Fruit fly (Drosophila melanogaster) whole organism, embryonic: ENCODE measurements around the gene CG44362.

Experiments
- Bgb ChIP-seq: fragments of 200-800 bp; sonication (Bioruptor generic); IDR thresholded peaks from 2 replicates; pipeline ENCODE4 v1.3.6; 2022; ENCODE audit warnings: missing biosample characterization, missing genetic modification characterization; ENCODE audit not compliant: partially characterized antibody
- BtbVII ChIP-seq: fragments of 200-800 bp; sonication (Bioruptor generic); optimal IDR thresholded peaks from 3 replicates; lab custom pipeline; 2017; ENCODE audit warnings: missing biosample characterization, mild to moderate bottlenecking, missing genetic modification characterization
- CG10147 ChIP-seq: fragments of 200-800 bp; sonication (Bioruptor generic); optimal IDR thresholded peaks from 2 replicates; lab custom pipeline; 2019; ENCODE audit warnings: missing biosample characterization, mild to moderate bottlenecking, missing genetic modification characterization, moderate library complexity
- CG10209 ChIP-seq: fragments of 200-800 bp; sonication (Bioruptor generic); optimal IDR thresholded peaks from 3 replicates; lab custom pipeline; 2017; ENCODE audit warnings: missing biosample characterization, mild to moderate bottlenecking, missing genetic modification characterization, missing genetic modification reagents
- CG10543 ChIP-seq: fragments of 200-800 bp; sonication (Bioruptor generic); optimal IDR thresholded peaks from 3 replicates; lab custom pipeline; 2017; ENCODE audit warnings: missing biosample characterization, mild to moderate bottlenecking, missing genetic modification characterization, moderate library complexity
- CG11093 ChIP-seq: fragments of 200-800 bp; sonication (Bioruptor generic); IDR thresholded peaks from 3 replicates; pipeline ENCODE4 v1.3.6; 2022; ENCODE audit warnings: missing biosample characterization, missing genetic modification characterization
- CG12071 ChIP-seq: fragments of 200-800 bp; sonication (Bioruptor generic); optimal IDR thresholded peaks from 3 replicates; lab custom pipeline; 2018; ENCODE audit warnings: missing biosample characterization, mild to moderate bottlenecking, missing genetic modification characterization
- CG12391 ChIP-seq: fragments of 200-800 bp; sonication (Bioruptor generic); optimal IDR thresholded peaks from 3 replicates; lab custom pipeline; 2018; ENCODE audit warnings: missing biosample characterization, mild to moderate bottlenecking, missing genetic modification characterization, moderate library complexity
- CG12769 ChIP-seq: fragments of 200-800 bp; sonication (Bioruptor generic); optimal IDR thresholded peaks from 2 replicates; lab custom pipeline; 2019; ENCODE audit warnings: missing biosample characterization, mild to moderate bottlenecking, missing genetic modification characterization, moderate library complexity
- CG14441 ChIP-seq: fragments of 200-800 bp; sonication (Bioruptor generic); IDR thresholded peaks from 2 replicates; pipeline ENCODE4 v1.3.6; 2022; ENCODE audit warnings: missing biosample characterization, missing genetic modification characterization
- CG17612 ChIP-seq: fragments of 200-800 bp; sonication (Bioruptor generic); IDR thresholded peaks from 2 replicates; pipeline ENCODE4 v1.3.6; 2022; ENCODE audit warnings: missing biosample characterization, missing genetic modification characterization
- CG3407 ChIP-seq: fragments of 200-800 bp; sonication (Bioruptor generic); optimal IDR thresholded peaks from 2 replicates; lab custom pipeline; 2018; ENCODE audit warnings: missing biosample characterization, mild to moderate bottlenecking, missing genetic modification characterization
- CG3847 ChIP-seq: fragments of 200-800 bp; sonication (Bioruptor generic); IDR thresholded peaks from 2 replicates; pipeline ENCODE4 v1.3.6; 2022; ENCODE audit warnings: missing biosample characterization, missing genetic modification characterization
- CG3995 ChIP-seq: fragments of 200-800 bp; sonication (Bioruptor generic); optimal IDR thresholded peaks from 3 replicates; lab custom pipeline; 2016; ENCODE audit warnings: missing biosample characterization, missing genetic modification characterization
- CG7271 ChIP-seq: fragments of 200-800 bp; sonication (Bioruptor generic); optimal IDR thresholded peaks from 2 replicates; lab custom pipeline; 2018; ENCODE audit warnings: missing biosample characterization, mild to moderate bottlenecking, missing genetic modification characterization, moderate library complexity
- CG7987 ChIP-seq: fragments of 200-800 bp; sonication (Bioruptor generic); optimal IDR thresholded peaks from 2 replicates; lab custom pipeline; 2018; ENCODE audit warnings: missing biosample characterization, mild to moderate bottlenecking, missing genetic modification characterization, moderate library complexity
- CG9609 ChIP-seq: fragments of 200-800 bp; sonication (Bioruptor generic); optimal IDR thresholded peaks from 3 replicates; lab custom pipeline; 2016; ENCODE audit warnings: missing biosample characterization, missing genetic modification characterization
- CG9797 ChIP-seq: fragments of 200-800 bp; sonication (Bioruptor generic); optimal IDR thresholded peaks from 3 replicates; lab custom pipeline; 2018; ENCODE audit warnings: missing biosample characterization, mild to moderate bottlenecking, missing genetic modification characterization
- CkIIα-i1 ChIP-seq: fragments of 200-800 bp; sonication (Bioruptor generic); IDR thresholded peaks from 2 replicates; pipeline ENCODE4 v1.3.6; 2022; ENCODE audit warnings: missing biosample characterization, missing genetic modification characterization
- Deaf1 ChIP-seq: fragments of 200-800 bp; optimal IDR thresholded peaks from 3 replicates; lab custom pipeline; 2019; ENCODE audit warnings: missing biosample characterization, mild to moderate bottlenecking, missing genetic modification characterization, moderate library complexity
- E2f1 ChIP-seq: fragments of 200-800 bp; sonication (Bioruptor generic); IDR thresholded peaks from 2 replicates; pipeline ENCODE4 v1.3.6; 2022; ENCODE audit warnings: missing biosample characterization, missing genetic modification characterization
- Fer1 ChIP-seq: fragments of 200-800 bp; sonication (Bioruptor generic); optimal IDR thresholded peaks from 2 replicates; lab custom pipeline; 2017; ENCODE audit warnings: missing biosample characterization, mild to moderate bottlenecking, missing genetic modification characterization
- Hmr ChIP-seq: fragments of 200-800 bp; sonication (Bioruptor generic); optimal IDR thresholded peaks from 3 replicates; lab custom pipeline; 2017; ENCODE audit warnings: mild to moderate bottlenecking, missing biosample characterization, missing genetic modification reagents, missing genetic modification characterization
- MESR4 ChIP-seq: fragments of 200-800 bp; sonication (Bioruptor generic); optimal IDR thresholded peaks from 2 replicates; lab custom pipeline; 2018; ENCODE audit warnings: missing biosample characterization, mild to moderate bottlenecking, missing genetic modification characterization, moderate library complexity
- NC2β ChIP-seq: fragments of 200-800 bp; sonication (Bioruptor generic); optimal IDR thresholded peaks from 2 replicates; lab custom pipeline; 2016; ENCODE audit warnings: missing biosample characterization, missing genetic modification characterization
- Rx ChIP-seq: fragments of 200-800 bp; sonication (Bioruptor generic); IDR thresholded peaks from 2 replicates; pipeline ENCODE4 v1.3.6; 2022; ENCODE audit warnings: missing biosample characterization, missing genetic modification characterization
- Sry-δ ChIP-seq: fragments of 200-800 bp; sonication (Bioruptor generic); optimal IDR thresholded peaks from 2 replicates; lab custom pipeline; 2016; ENCODE audit warnings: missing biosample characterization, missing genetic modification characterization
- aop ChIP-seq: fragments of 200-800 bp; sonication (Bioruptor generic); IDR thresholded peaks from 2 replicates; pipeline ENCODE4 v1.3.6; 2022; ENCODE audit warnings: missing biosample characterization, missing genetic modification characterization
- az2 ChIP-seq: fragments of 200-800 bp; sonication (Bioruptor generic); optimal IDR thresholded peaks from 3 replicates; lab custom pipeline; 2016; ENCODE audit warnings: missing biosample characterization, missing genetic modification characterization
- bowl ChIP-seq: fragments of 200-800 bp; sonication (Bioruptor generic); IDR thresholded peaks from 2 replicates; pipeline ENCODE4 v1.3.6; 2022; ENCODE audit warnings: missing biosample characterization, missing genetic modification characterization
- caup ChIP-seq: fragments of 200-800 bp; sonication (Bioruptor generic); optimal IDR thresholded peaks from 3 replicates; lab custom pipeline; 2017; ENCODE audit warnings: missing biosample characterization, mild to moderate bottlenecking, missing genetic modification characterization, moderate library complexity; ENCODE audit not compliant: severe bottlenecking
- chn ChIP-seq: fragments of 200-800 bp; sonication (Bioruptor generic); optimal IDR thresholded peaks from 2 replicates; lab custom pipeline; 2016; ENCODE audit warnings: missing biosample characterization, missing genetic modification characterization
- corto ChIP-seq: fragments of 200-800 bp; sonication (Bioruptor generic); optimal IDR thresholded peaks from 2 replicates; lab custom pipeline; 2016; ENCODE audit warnings: missing biosample characterization, mild to moderate bottlenecking, missing genetic modification characterization, moderate library complexity
- dm ChIP-seq: fragments of 200-800 bp; sonication (Bioruptor generic); optimal IDR thresholded peaks from 3 replicates; lab custom pipeline; 2016; ENCODE audit warnings: missing biosample characterization, missing genetic modification characterization
- dmrt11E ChIP-seq: fragments of 200-800 bp; sonication (Bioruptor generic); optimal IDR thresholded peaks from 3 replicates; lab custom pipeline; 2018; ENCODE audit warnings: missing biosample characterization, mild to moderate bottlenecking, missing genetic modification characterization, moderate library complexity
- fd102C ChIP-seq: fragments of 200-800 bp; sonication (Bioruptor generic); optimal IDR thresholded peaks from 2 replicates; lab custom pipeline; 2018; ENCODE audit warnings: missing biosample characterization, mild to moderate bottlenecking, missing genetic modification characterization, moderate library complexity
- fd96Cb ChIP-seq: fragments of 200-800 bp; sonication (Bioruptor generic); optimal IDR thresholded peaks from 2 replicates; lab custom pipeline; 2018; ENCODE audit warnings: missing biosample characterization, mild to moderate bottlenecking, missing genetic modification characterization, moderate library complexity
- lbe ChIP-seq: fragments of 200-800 bp; sonication (Bioruptor generic); optimal IDR thresholded peaks from 2 replicates; lab custom pipeline; 2016; ENCODE audit warnings: missing biosample characterization, mild to moderate bottlenecking, missing genetic modification characterization
- lmd ChIP-seq: fragments of 200-800 bp; sonication (Bioruptor generic); IDR thresholded peaks from 2 replicates; pipeline ENCODE4 v1.3.6; 2022; ENCODE audit warnings: missing biosample characterization, missing genetic modification characterization
- luna ChIP-seq: fragments of 200-800 bp; sonication (Bioruptor generic); optimal IDR thresholded peaks from 2 replicates; lab custom pipeline; 2016; ENCODE audit warnings: missing biosample characterization, missing genetic modification characterization
- maf-S ChIP-seq: fragments of 200-800 bp; sonication (Bioruptor generic); optimal IDR thresholded peaks from 2 replicates; lab custom pipeline; 2016; ENCODE audit warnings: missing biosample characterization, missing genetic modification characterization
- pho ChIP-seq: fragments of 200-800 bp; sonication (Bioruptor generic); optimal IDR thresholded peaks from 2 replicates; lab custom pipeline; 2016; ENCODE audit warnings: missing biosample characterization, missing genetic modification characterization
- pum ChIP-seq: fragments of 200-800 bp; sonication (Bioruptor generic); optimal IDR thresholded peaks from 2 replicates; lab custom pipeline; 2016; ENCODE audit warnings: missing biosample characterization, missing genetic modification characterization
- row ChIP-seq: fragments of 200-800 bp; sonication (Bioruptor generic); IDR thresholded peaks from 3 replicates; pipeline ENCODE4 v1.3.6; 2022; ENCODE audit warnings: missing biosample characterization, missing genetic modification characterization
- slp2 ChIP-seq: fragments of 200-800 bp; sonication (Bioruptor generic); optimal IDR thresholded peaks from 2 replicates; lab custom pipeline; 2016; ENCODE audit warnings: missing biosample characterization, missing genetic modification characterization
- sna ChIP-seq: fragments of 200-800 bp; sonication (Bioruptor generic); IDR thresholded peaks from 2 replicates; pipeline ENCODE4 v1.3.6; 2022; ENCODE audit warnings: missing biosample characterization, missing genetic modification characterization; ENCODE audit not compliant: partially characterized antibody
- sob ChIP-seq: fragments of 200-800 bp; sonication (Bioruptor generic); IDR thresholded peaks from 2 replicates; pipeline ENCODE4 v1.3.6; 2022; ENCODE audit warnings: missing biosample characterization, missing genetic modification characterization
- tin ChIP-seq: fragments of 200-800 bp; sonication (Bioruptor generic); optimal IDR thresholded peaks from 3 replicates; lab custom pipeline; 2016; ENCODE audit warnings: missing biosample characterization, missing genetic modification characterization
- trem ChIP-seq: fragments of 200-800 bp; optimal IDR thresholded peaks from 3 replicates; lab custom pipeline; 2019; ENCODE audit warnings: missing biosample characterization, mild to moderate bottlenecking, missing genetic modification characterization, moderate library complexity
- twi ChIP-seq: fragments of 200-800 bp; optimal IDR thresholded peaks from 2 replicates; lab custom pipeline; 2019; ENCODE audit warnings: missing biosample characterization, mild to moderate bottlenecking, missing genetic modification characterization, moderate library complexity
- yki ChIP-seq: fragments of >200 bp; optimal IDR thresholded peaks from 3 replicates; lab custom pipeline; 2018

CG44362 gene

DNA sequence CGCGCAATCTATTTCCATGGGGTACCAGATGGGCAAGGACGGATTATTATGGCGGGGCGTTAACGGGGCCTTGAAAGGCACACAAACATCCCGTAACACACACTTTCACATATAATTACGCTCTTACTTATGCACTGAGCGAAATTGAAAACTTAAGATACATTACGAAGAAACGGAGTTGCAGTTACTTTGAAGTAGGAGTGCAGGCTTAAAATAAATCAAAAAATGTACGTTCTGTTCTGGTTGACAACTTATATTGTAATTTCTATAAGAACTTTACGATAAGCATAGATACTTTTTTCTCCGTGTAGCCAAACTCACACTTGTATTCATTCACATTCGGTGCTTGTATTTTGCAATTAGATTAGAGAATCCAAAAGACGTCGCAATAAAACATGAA, 44.3 kb upstream of the CG44362 start (continued):
- TF ChIP-seq CG12071 (GFP tag; lab: Kevin White, UChicago) (peak; percentile 82), maf-S (peak; percentile 84), pum (GFP tag; lab: Kevin White, UChicago) (peak; percentile 70), CG11093 (GFP tag; lab: Robert Waterston, UW) (0 out of 3 replicates have a peak, but pooled peaks have one; percentile 48), fd96Cb (tag; lab: Kevin White, UChicago) (peak; percentile 60), CG10209 (peak; percentile 88), yki (lab: Kevin White, UChicago) (no peak), CG12769 (peak; percentile 95), luna (GFP tag; lab: Kevin White, UChicago) (peak; percentile 90), dm (GFP tag; lab: Kevin White, UChicago) (peak; percentile 58), CkIIα-i1 (GFP tag; lab: Robert Waterston, UW) (peak; percentile 60; the same call in 1 of the 2 replicates), Hmr (GFP tag; lab: Kevin White, UChicago) (peak; percentile 93), row (peak; percentile 92), MESR4 (GFP tag; lab: Kevin White, UChicago) (peak; percentile 0), CG3995 (peak; percentile 59), CG9797 (no peak), CG17612 (GFP tag; lab: Robert Waterston, UW) (peak; percentile 11; the same call in 1 of the 2 replicates), Bgb (GFP tag; lab: Robert Waterston, UW) (no peak), Sry-δ (GFP tag; lab: Kevin White, UChicago) (peak; percentile 54), CG14441 (peak; percentile 90), Deaf1 (peak; percentile 67), sob (GFP tag; lab: Robert Waterston, UW) (peak; percentile 90), trem (no peak), CG7987 (GFP tag; lab: Kevin White, UChicago) (peak; percentile 68), CG3847 (peak; percentile 88), CG12391 (peak; percentile 83), NC2β (GFP tag; lab: Kevin White, UChicago) (peak; percentile 70), chn (GFP tag; lab: Kevin White, UChicago) (peak; percentile 78), CG10147 (GFP tag; lab: Kevin White, UChicago) (peak; percentile 80), CG10543 (GFP tag; lab: Kevin White, UChicago) (peak; percentile 80), lbe (GFP tag; lab: Kevin White, UChicago) (peak; percentile 94), lmd (GFP tag; lab: Robert Waterston, UW) (peak; percentile 87), CG3407 (GFP tag; lab: Kevin White, UChicago) (peak; percentile 19), dmrt11E (tag; lab: Kevin White, UChicago) (peak; percentile 56), tin (GFP tag; lab: Kevin White, UChicago) (peak; percentile 71), sna (GFP tag; lab: Robert Waterston, UW) (no peak), twi (peak; percentile 47), caup (GFP tag; lab: Kevin White, UChicago) (peak; percentile 91), Fer1 (peak; percentile 90), E2f1 (GFP tag; lab: Robert Waterston, UW) (peak; percentile 74), slp2 (GFP tag; lab: Kevin White, UChicago) (peak; percentile 62), BtbVII (GFP tag; lab: Kevin White, UChicago) (peak; percentile 87), bowl (GFP tag; lab: Robert Waterston, UW) (no peak), az2 (GFP tag; lab: Kevin White, UChicago) (peak; percentile 74), fd102C (GFP tag; lab: Kevin White, UChicago) (no peak), Rx (GFP tag; lab: Robert Waterston, UW) (peak; percentile 80), CG9609 (peak; percentile 81), corto (GFP tag; lab: Kevin White, UChicago) (peak; percentile 92), aop (no peak), pho (peak; percentile 95), CG7271 (tag; lab: Kevin White, UChicago) (no peak)
